Fruit fly (Drosophila melanogaster) whole organism, wandering third instar larva: ENCODE data around the gene CtsL4.

ENCODE experiments used
- Abd-B ChIP-seq: fragments of >200 bp; optimal IDR thresholded peaks from 2 replicates; lab custom pipeline; 2017; ENCODE audit warnings: missing biosample characterization, missing genetic modification characterization
- CG32264 ChIP-seq: fragments of 200-800 bp; sonication (Bioruptor generic); optimal IDR thresholded peaks from 2 replicates; lab custom pipeline; 2016; ENCODE audit warnings: missing biosample characterization, missing genetic modification characterization
- CG9705 ChIP-seq: fragments of 200-800 bp; sonication (Bioruptor generic); optimal IDR thresholded peaks from 2 replicates; lab custom pipeline; 2018; ENCODE audit warnings: missing biosample characterization, mild to moderate bottlenecking, missing genetic modification characterization
- CrebA ChIP-seq: fragments of 200-800 bp; sonication (Bioruptor generic); optimal IDR thresholded peaks from 2 replicates; lab custom pipeline; 2016; ENCODE audit warnings: missing biosample characterization, mild to moderate bottlenecking, missing genetic modification characterization, borderline replicate concordance
- Dfd ChIP-seq: fragments of >200 bp; optimal IDR thresholded peaks from 2 replicates; lab custom pipeline; 2017; ENCODE audit warnings: missing biosample characterization, missing genetic modification characterization
- Dif ChIP-seq: fragments of 200-275, 200-300 bp; sonication (Bioruptor generic); optimal IDR thresholded peaks from 2 replicates; lab custom pipeline; 2018; ENCODE audit warnings: missing biosample characterization, missing genetic modification characterization; ENCODE audit not compliant: partially characterized antibody
- GATAd ChIP-seq: sonication (Bioruptor generic); optimal IDR thresholded peaks from 2 replicates; lab custom pipeline; 2016; ENCODE audit warnings: missing biosample characterization, missing genetic modification characterization
- HLH106 ChIP-seq: fragments of 200-800 bp; optimal IDR thresholded peaks from 3 replicates; lab custom pipeline; 2019; ENCODE audit warnings: missing biosample characterization, mild to moderate bottlenecking, missing genetic modification characterization, moderate library complexity
- Hnf4 ChIP-seq: fragments of 200-800 bp; sonication (Bioruptor generic); optimal IDR thresholded peaks from 2 replicates; lab custom pipeline; 2016; ENCODE audit warnings: missing biosample characterization, mild to moderate bottlenecking, missing genetic modification characterization
- Hr78 ChIP-seq: fragments of >200 bp; optimal IDR thresholded peaks from 2 replicates; lab custom pipeline; 2017; ENCODE audit warnings: missing biosample characterization, missing genetic modification characterization
- Hr83 ChIP-seq: fragments of 200-300 bp; sonication (Bioruptor generic); optimal IDR thresholded peaks from 2 replicates; lab custom pipeline; 2016; ENCODE audit warnings: missing biosample characterization, mild to moderate bottlenecking, missing genetic modification characterization, moderate library complexity; ENCODE audit not compliant: poor library complexity, severe bottlenecking
- Jra ChIP-seq: sonication (Bioruptor generic); optimal IDR thresholded peaks from 2 replicates; lab custom pipeline; 2016; ENCODE audit warnings: missing biosample characterization, missing genetic modification characterization
- Mio ChIP-seq: sonication (Bioruptor generic); optimal IDR thresholded peaks from 2 replicates; lab custom pipeline; 2016; ENCODE audit warnings: missing biosample characterization, missing genetic modification characterization
- Myc ChIP-seq: fragments of >200 bp; optimal IDR thresholded peaks from 2 replicates; lab custom pipeline; 2017
- N ChIP-seq: fragments of >200 bp; optimal IDR thresholded peaks from 2 replicates; lab custom pipeline; 2018; ENCODE audit warnings: missing biosample characterization, missing external identifiers, missing genetic modification characterization
- OdsH ChIP-seq: fragments of 200-800 bp; sonication (Bioruptor generic); optimal IDR thresholded peaks from 2 replicates; lab custom pipeline; 2016; ENCODE audit warnings: missing biosample characterization, mild to moderate bottlenecking, missing genetic modification characterization
- Rel ChIP-seq, 2 experiments: fragments of 200-800 bp; sonication (Bioruptor generic) in 1 of 2; optimal IDR thresholded peaks; 2 replicates in 1 of 2; 3 replicates in 1 of 2; lab custom pipeline; 2016 to 2019; ENCODE audit warnings: mild to moderate bottlenecking in 2 of 2, missing biosample characterization in 2 of 2, missing genetic modification characterization in 2 of 2, moderate library complexity in 1 of 2
- Sp1 ChIP-seq: fragments of 200-800 bp; sonication (Bioruptor generic); optimal IDR thresholded peaks from 3 replicates; lab custom pipeline; 2019; ENCODE audit warnings: missing biosample characterization, mild to moderate bottlenecking, missing genetic modification characterization, moderate library complexity
- Vsx2 ChIP-seq: fragments of 200-300, 225-300 bp; sonication (Bioruptor generic); optimal IDR thresholded peaks from 2 replicates; lab custom pipeline; 2018; ENCODE audit warnings: missing biosample characterization, missing genetic modification characterization; ENCODE audit not compliant: partially characterized antibody
- br ChIP-seq: fragments of 200-800 bp; sonication (Bioruptor generic); optimal IDR thresholded peaks from 2 replicates; lab custom pipeline; 2016; ENCODE audit warnings: missing biosample characterization, missing genetic modification characterization
- brk ChIP-seq: fragments of 200-800 bp; sonication (Bioruptor generic); optimal IDR thresholded peaks from 2 replicates; lab custom pipeline; 2016; ENCODE audit warnings: missing biosample characterization, mild to moderate bottlenecking, missing genetic modification characterization
- dl ChIP-seq, 2 experiments: fragments of 175-275, 200-275 bp in 1 of 2; fragments of 200-275 bp in 1 of 2; sonication (Bioruptor generic); optimal IDR thresholded peaks; lab custom pipeline; 2018; ENCODE audit warnings: mild to moderate bottlenecking in 2 of 2, missing biosample characterization in 2 of 2, missing genetic modification characterization in 2 of 2, moderate library complexity in 2 of 2; ENCODE audit not compliant: partially characterized antibody in 2 of 2, insufficient read depth in 1 of 2
- dmrt93B ChIP-seq: fragments of 200-800 bp; sonication (Bioruptor generic); optimal IDR thresholded peaks from 2 replicates; lab custom pipeline; 2018; ENCODE audit warnings: missing biosample characterization, mild to moderate bottlenecking, missing genetic modification characterization
- dsf ChIP-seq: sonication (Bioruptor generic); optimal IDR thresholded peaks from 2 replicates; lab custom pipeline; 2016; ENCODE audit warnings: missing biosample characterization, missing genetic modification characterization, borderline replicate concordance
- ey ChIP-seq: fragments of 200-800 bp; sonication (Bioruptor generic); optimal IDR thresholded peaks from 2 replicates; lab custom pipeline; 2016; ENCODE audit warnings: missing biosample characterization, missing genetic modification characterization
- foxo ChIP-seq, 2 experiments: fragments of 200-800 bp; sonication (Bioruptor generic); optimal IDR thresholded peaks; 2 replicates in 1 of 2; 3 replicates in 1 of 2; lab custom pipeline; 2016 to 2017; ENCODE audit warnings: missing biosample characterization in 2 of 2, missing genetic modification characterization in 2 of 2
- fru ChIP-seq: fragments of 200-800 bp; sonication (Bioruptor generic); optimal IDR thresholded peaks from 3 replicates; lab custom pipeline; 2016; ENCODE audit warnings: missing biosample characterization, mild to moderate bottlenecking, missing genetic modification characterization
- h ChIP-seq: fragments of 200-800 bp; sonication (Bioruptor generic); optimal IDR thresholded peaks from 3 replicates; lab custom pipeline; 2016; ENCODE audit warnings: missing biosample characterization, mild to moderate bottlenecking, missing genetic modification characterization
- jim ChIP-seq: fragments of 175-275, 200-325 bp; sonication (Bioruptor generic); optimal IDR thresholded peaks from 2 replicates; lab custom pipeline; 2016; ENCODE audit warnings: missing biosample characterization, mild to moderate bottlenecking, missing genetic modification characterization
- lola ChIP-seq: fragments of >200 bp; optimal IDR thresholded peaks from 2 replicates; lab custom pipeline; 2017; ENCODE audit warnings: missing biosample characterization, missing genetic modification characterization
- pan ChIP-seq: fragments of >200 bp; optimal IDR thresholded peaks from 2 replicates; lab custom pipeline; 2017
- psq ChIP-seq: fragments of 200-800 bp; sonication (Bioruptor generic); optimal IDR thresholded peaks from 3 replicates; lab custom pipeline; 2017; ENCODE audit warnings: missing biosample characterization, mild to moderate bottlenecking, missing genetic modification characterization, moderate library complexity
- rgr ChIP-seq: fragments of 200-800 bp; sonication (Bioruptor generic); optimal IDR thresholded peaks from 3 replicates; lab custom pipeline; 2016; ENCODE audit warnings: missing biosample characterization, mild to moderate bottlenecking, missing genetic modification characterization
- sage ChIP-seq: fragments of 200-800 bp; sonication (Bioruptor generic); optimal IDR thresholded peaks from 2 replicates; lab custom pipeline; 2016; ENCODE audit warnings: missing biosample characterization, mild to moderate bottlenecking, missing genetic modification characterization
- sv ChIP-seq: fragments of 200-800 bp; sonication (Bioruptor generic); optimal IDR thresholded peaks from 3 replicates; lab custom pipeline; 2016; ENCODE audit warnings: missing biosample characterization, missing genetic modification characterization
- tai ChIP-seq: sonication (Bioruptor generic); optimal IDR thresholded peaks from 2 replicates; lab custom pipeline; 2016; ENCODE audit warnings: missing biosample characterization, missing genetic modification characterization
- usp ChIP-seq: fragments of >200 bp; optimal IDR thresholded peaks from 2 replicates; lab custom pipeline; 2017; ENCODE audit warnings: missing biosample characterization, missing genetic modification characterization
- woc ChIP-seq: sonication (Bioruptor generic); optimal IDR thresholded peaks from 2 replicates; lab custom pipeline; 2016; ENCODE audit warnings: missing biosample characterization, mild to moderate bottlenecking, missing genetic modification characterization

CtsL4 gene

dm6 chr2L:10341405-10341804, 15.0 kb downstream of the CtsL4 start, which contains the start of gene CG31715:
CG31715 (plus strand) TSS chr2L:10341616.
- TF ChIP-seq rgr (GFP tag; lab: Kevin White, UChicago) (peak; percentile 64), psq (GFP tag; lab: Kevin White, UChicago) (peak; percentile 13), Rel (GFP tag; optimal IDR thresholded peaks at IDR 0.05; lab: Kevin White, UChicago) (no peak), Rel (tag; optimal IDR thresholded peaks at IDR 0.05; lab: Kevin White, UChicago) (no peak), lola (GFP tag; lab: Kevin White, UChicago) (no peak), br (GFP tag; lab: Kevin White, UChicago) (no peak), Myc (lab: Kevin White, UChicago) (no peak), Mio (GFP tag; lab: Kevin White, UChicago) (no peak), sage (no peak), Abd-B (GFP tag; lab: Kevin White, UChicago) (no peak), foxo (GFP tag; optimal IDR thresholded peaks at IDR 0.05; lab: Kevin White, UChicago) (peak in 1 of 2 experiments; percentile 48), Hr78 (GFP tag; lab: Kevin White, UChicago) (no peak), CrebA (GFP tag; lab: Kevin White, UChicago) (no peak), dsf (GFP tag; lab: Kevin White, UChicago) (peak; percentile 9), CG32264 (GFP tag; lab: Kevin White, UChicago) (no peak), fru (GFP tag; lab: Kevin White, UChicago) (no peak), Sp1 (GFP tag; lab: Kevin White, UChicago) (no peak), dl (GFP tag; optimal IDR thresholded peaks at IDR 0.05; lab: Kevin White, UChicago; ENCODE audit: insufficient read depth in 1 of 2, partially characterized antibody in 2 of 2) (no peak), Hr83 (GFP tag; lab: Kevin White, UChicago) (peak; percentile 32), usp (no peak), sv (no peak), CG9705 (GFP tag; lab: Kevin White, UChicago) (no peak), N (GFP tag; lab: Kevin White, UChicago) (no peak), OdsH (no peak), GATAd (GFP tag; lab: Kevin White, UChicago) (no peak), Hnf4 (peak; percentile 21), h (GFP tag; lab: Kevin White, UChicago) (peak; percentile 20), Vsx2 (GFP tag; lab: Kevin White, UChicago) (no peak), dmrt93B (GFP tag; lab: Kevin White, UChicago) (no peak), jim (GFP tag; lab: Kevin White, UChicago) (no peak), Dfd (GFP tag; lab: Kevin White, UChicago) (no peak), HLH106 (tag; lab: Kevin White, UChicago) (peak; percentile 6), pan (lab: Kevin White, UChicago) (no peak), tai (GFP tag; lab: Kevin White, UChicago) (no peak), ey (GFP tag; lab: Kevin White, UChicago) (peak; percentile 9), woc (peak; percentile 35), brk (peak; percentile 60), Dif (GFP tag; lab: Kevin White, UChicago) (no peak), Jra (GFP tag; lab: Kevin White, UChicago) (no peak)

- TF ChIP-seq woc (no peak), dsf (GFP tag; lab: Kevin White, UChicago) (no peak), ey (GFP tag; lab: Kevin White, UChicago) (no peak), GATAd (GFP tag; lab: Kevin White, UChicago) (no peak), Myc (lab: Kevin White, UChicago) (no peak)
Observed at dm6 chr2L:10339841-10340240, 16.6 kb downstream of the CtsL4 start.
